Fruit fly (Drosophila melanogaster) whole organism: ENCODE results near the gene CG3038.
A peak's percentile ranks its signal among the peaks of the same experiment; 100 is the strongest.

Experiments used
- CG8478 ChIP-seq: fragments of >200 bp; optimal IDR thresholded peaks from 2 replicates; lab custom pipeline; 2018; ENCODE audit warnings: inconsistent platforms
- Dll ChIP-seq: fragments of >200 bp; optimal IDR thresholded peaks from 2 replicates; lab custom pipeline; 2017
- EcR ChIP-seq, 2 experiments: fragments of >200 bp; optimal IDR thresholded peaks; 2 replicates each; lab custom pipeline; 2017; ENCODE audit warnings: missing biosample characterization in 2 of 2, missing genetic modification characterization in 2 of 2, missing genetic modification reagents in 2 of 2
- pan ChIP-seq: fragments of >200 bp; optimal IDR thresholded peaks from 2 replicates; lab custom pipeline; 2017
- psq ChIP-seq: fragments of >200 bp; optimal IDR thresholded peaks from 2 replicates; lab custom pipeline; 2017
- usp ChIP-seq: fragments of >200 bp; optimal IDR thresholded peaks from 2 replicates; lab custom pipeline; 2017; ENCODE audit warnings: missing biosample characterization, missing genetic modification characterization, mixed read lengths

Gene CG3038

DNA sequence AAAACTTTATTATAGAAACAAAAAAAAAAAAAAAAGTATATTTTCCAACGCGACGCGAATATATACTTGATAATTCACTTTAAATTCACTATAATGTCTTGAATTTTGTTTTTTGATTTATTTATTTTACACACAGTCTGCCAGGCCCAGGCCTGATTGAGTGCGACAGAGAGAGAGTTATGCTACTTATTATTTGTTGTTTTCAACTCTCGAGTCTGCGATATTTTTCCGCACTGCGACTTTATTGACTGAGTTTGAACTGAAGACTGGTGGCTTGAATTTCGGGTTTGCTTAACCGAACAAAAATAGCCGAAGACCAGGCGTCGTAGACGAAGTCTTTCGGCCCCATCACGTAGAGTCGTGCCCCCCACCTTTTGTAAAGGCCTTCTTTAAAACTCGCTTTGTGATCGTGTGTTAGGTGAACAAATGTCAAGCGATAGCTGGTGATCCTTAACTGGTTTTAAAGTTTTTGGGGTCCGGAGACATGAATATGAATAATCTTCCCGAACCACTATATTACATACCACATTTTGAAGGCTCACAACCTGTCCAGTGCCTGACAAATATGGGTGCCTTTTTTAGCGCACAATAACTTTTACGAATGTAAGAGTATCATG lies 18.2 kb upstream of the CG3038 start, which contains the start of gene CG13377:
Gene CG13377, minus strand, starts transcription at position 272 of the 617 bp plus-strand sequence.
- TF ChIP-seq usp (GFP tag; lab: Kevin White, UChicago) (no peak), pan (lab: Kevin White, UChicago) (no peak), Dll (lab: Kevin White, UChicago) (no peak), EcR (GFP tag; optimal IDR thresholded peaks at IDR 0.05; lab: Kevin White, UChicago) (no peak), psq (no peak), CG8478 (lab: Kevin White, UChicago) (no peak)

DNA sequence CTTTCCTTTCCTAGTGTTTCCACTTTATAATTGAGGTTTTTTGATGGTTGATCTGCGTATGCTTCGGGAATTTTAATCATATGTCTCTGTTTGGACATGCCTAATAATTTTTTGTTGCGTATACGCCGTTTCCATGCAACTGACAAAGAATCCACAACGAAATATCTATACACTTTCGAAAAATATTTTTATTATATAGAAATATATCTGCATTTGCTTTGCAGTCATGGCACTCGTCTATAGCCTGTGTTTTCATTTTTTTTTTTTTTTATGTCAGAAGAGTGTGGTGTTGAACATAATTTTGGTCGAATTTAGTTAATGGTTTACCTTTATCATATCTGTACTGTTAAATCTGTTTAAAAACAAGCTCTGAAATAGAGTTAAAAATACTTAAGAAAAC lies 17.2 kb upstream of the CG3038 start:
- TF ChIP-seq usp (GFP tag; lab: Kevin White, UChicago) (no peak), psq (no peak), EcR (GFP tag; optimal IDR thresholded peaks at IDR 0.05; lab: Kevin White, UChicago) (no peak), pan (lab: Kevin White, UChicago) (no peak), CG8478 (lab: Kevin White, UChicago) (no peak), Dll (lab: Kevin White, UChicago) (no peak)

DNA sequence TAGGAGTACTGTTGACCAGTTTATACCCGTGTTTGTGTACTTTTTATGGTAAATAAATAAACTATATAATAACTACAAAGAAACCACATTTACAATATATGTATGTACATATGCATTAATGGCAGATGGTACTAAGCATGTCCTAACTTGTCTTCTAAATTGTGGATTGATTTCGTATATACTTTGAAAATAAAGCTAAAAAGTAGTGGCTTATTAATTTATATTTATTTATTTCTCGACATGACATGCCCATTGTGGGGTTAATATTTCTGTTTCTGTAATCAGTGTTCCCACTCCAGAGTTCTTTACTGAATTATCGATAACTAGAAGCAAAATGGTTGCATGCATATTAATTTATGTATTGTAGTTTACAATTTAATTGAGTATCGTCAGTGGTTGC lies 9.7 kb upstream of the CG3038 start, which contains the start of gene cin:
Gene cin, plus strand, starts transcription at position 306 of the 400 bp plus-strand sequence.
- TF ChIP-seq usp (GFP tag; lab: Kevin White, UChicago) (no peak), psq (no peak)

DNA sequence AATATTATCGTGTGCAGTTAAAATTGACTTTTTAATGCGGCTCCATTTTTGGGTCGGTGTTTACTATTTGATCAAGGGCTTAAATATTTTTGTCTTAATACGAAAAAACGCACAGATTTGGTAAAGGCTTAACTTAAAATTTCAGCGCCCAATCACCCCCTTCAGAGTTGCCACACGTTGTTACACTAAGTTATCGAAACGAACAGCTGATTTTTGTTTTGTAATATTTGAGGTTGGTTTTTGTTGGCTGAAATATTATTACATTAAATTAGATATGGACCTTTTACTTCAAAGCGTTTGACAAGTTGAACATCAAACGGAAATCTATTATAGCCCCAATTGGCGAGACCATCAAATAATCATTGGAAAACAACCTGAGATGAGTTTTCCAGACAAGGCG lies 9.0 kb upstream of the CG3038 start, which contains the start of gene CG42376:
Gene CG42376, plus strand, starts transcription at position 187 of the 400 bp plus-strand sequence.
- TF ChIP-seq CG8478 (lab: Kevin White, UChicago), result no peak
- TF ChIP-seq psq, result no peak
- TF ChIP-seq pan (lab: Kevin White, UChicago), result no peak
- TF ChIP-seq EcR (GFP tag; optimal IDR thresholded peaks at IDR 0.05; lab: Kevin White, UChicago), result no peak

DNA sequence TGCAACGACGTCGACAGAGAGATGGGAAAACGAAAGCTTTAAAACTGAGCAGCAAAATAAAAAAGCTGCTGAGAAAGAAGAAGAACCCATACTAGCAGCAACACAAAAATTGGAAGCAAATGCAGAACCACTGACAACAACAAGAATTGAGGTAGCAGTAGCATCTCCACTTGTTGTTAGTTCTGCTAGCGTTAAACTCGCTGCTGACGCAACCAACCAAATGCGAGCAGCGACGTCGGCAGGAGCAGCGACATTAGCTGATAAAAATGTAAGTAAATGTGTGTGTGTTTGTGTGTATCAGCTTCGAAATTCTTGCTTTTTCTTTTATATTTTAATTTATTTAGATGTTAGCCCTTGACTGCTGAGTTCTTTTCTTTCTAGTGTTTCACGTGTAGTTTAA lies 1.7 kb upstream of the CG3038 start:
- peak; percentile 37 for TF ChIP-seq pan (lab: Kevin White, UChicago)
- no peak for TF ChIP-seq Dll (lab: Kevin White, UChicago)
